Fruit fly (Drosophila melanogaster) whole organism, embryonic: ENCODE data around the gene CG1638.

Experiments
- Abd-B ChIP-seq: fragments of 200-800 bp; sonication (Bioruptor generic); optimal IDR thresholded peaks from 2 replicates; lab custom pipeline; 2018; ENCODE audit warnings: missing biosample characterization, mild to moderate bottlenecking, missing genetic modification characterization, moderate library complexity
- Ada2b ChIP-seq: fragments of 200-800 bp; sonication (Bioruptor generic); IDR thresholded peaks from 2 replicates; pipeline ENCODE4 v1.3.6; 2022; ENCODE audit warnings: missing biosample characterization, missing genetic modification characterization
- Antp ChIP-seq: fragments of 200-800 bp; sonication (Bioruptor generic); optimal IDR thresholded peaks from 3 replicates; lab custom pipeline; 2016; ENCODE audit warnings: missing biosample characterization, missing genetic modification characterization
- Atf6 ChIP-seq: fragments of 200-800 bp; sonication (Bioruptor generic); IDR thresholded peaks from 2 replicates; pipeline ENCODE4 v1.3.6; 2022; ENCODE audit warnings: missing biosample characterization, missing genetic modification characterization
- BtbVII ChIP-seq: fragments of 200-800 bp; sonication (Bioruptor generic); optimal IDR thresholded peaks from 3 replicates; lab custom pipeline; 2017; ENCODE audit warnings: missing biosample characterization, mild to moderate bottlenecking, missing genetic modification characterization
- CG10366 ChIP-seq: fragments of 200-800 bp; sonication (Bioruptor generic); IDR thresholded peaks from 2 replicates; pipeline ENCODE4 v1.3.6; 2022; ENCODE audit warnings: missing biosample characterization, missing genetic modification characterization
- CG12769 ChIP-seq: fragments of 200-800 bp; sonication (Bioruptor generic); optimal IDR thresholded peaks from 2 replicates; lab custom pipeline; 2019; ENCODE audit warnings: missing biosample characterization, mild to moderate bottlenecking, missing genetic modification characterization, moderate library complexity
- CG14965 ChIP-seq: fragments of 200-800 bp; sonication (Bioruptor generic); optimal IDR thresholded peaks from 2 replicates; lab custom pipeline; 2016; ENCODE audit warnings: missing biosample characterization, missing genetic modification characterization, borderline replicate concordance
- CG1603 ChIP-seq: fragments of 200-800 bp; sonication (Bioruptor generic); optimal IDR thresholded peaks from 2 replicates; lab custom pipeline; 2019; ENCODE audit warnings: missing biosample characterization, mild to moderate bottlenecking, missing genetic modification characterization, moderate library complexity
- CG2120 ChIP-seq: fragments of 200-800 bp; sonication (Bioruptor generic); optimal IDR thresholded peaks from 3 replicates; lab custom pipeline; 2016; ENCODE audit warnings: missing biosample characterization, missing genetic modification characterization
- CG2712 ChIP-seq: fragments of 200-800 bp; optimal IDR thresholded peaks from 3 replicates; lab custom pipeline; 2019; ENCODE audit warnings: missing biosample characterization, mild to moderate bottlenecking, missing genetic modification characterization, moderate library complexity
- CG9727 ChIP-seq: fragments of 200-800 bp; sonication (Bioruptor generic); optimal IDR thresholded peaks from 3 replicates; lab custom pipeline; 2017; ENCODE audit warnings: missing biosample characterization, mild to moderate bottlenecking, missing genetic modification characterization
- Hr3 ChIP-seq: fragments of 200-800 bp; sonication (Bioruptor generic); optimal IDR thresholded peaks from 3 replicates; lab custom pipeline; 2016; ENCODE audit warnings: missing biosample characterization, missing genetic modification characterization
- Hr51 ChIP-seq, 2 experiments: fragments of 200-800 bp; sonication (Bioruptor generic); optimal IDR thresholded peaks; 2 replicates in 1 of 2; 3 replicates in 1 of 2; lab custom pipeline; 2016 to 2018; ENCODE audit warnings: missing biosample characterization in 2 of 2, missing genetic modification characterization in 2 of 2, mild to moderate bottlenecking in 1 of 2, moderate library complexity in 1 of 2
- Hsf ChIP-seq: fragments of 200-800 bp; sonication (Bioruptor generic); optimal IDR thresholded peaks from 3 replicates; lab custom pipeline; 2016; ENCODE audit warnings: missing biosample characterization, missing genetic modification characterization
- Med ChIP-seq: fragments of 200-800 bp; sonication (Bioruptor generic); peaks from one replicate; lab custom pipeline; 2016; ENCODE audit warnings: missing biosample characterization, missing genetic modification characterization, mild to moderate bottlenecking, inconsistent platforms, moderate library complexity
- Meics ChIP-seq: fragments of 200-800 bp; sonication (Bioruptor generic); optimal IDR thresholded peaks from 2 replicates; lab custom pipeline; 2017; ENCODE audit warnings: missing biosample characterization, mild to moderate bottlenecking, missing genetic modification characterization
- Rfx ChIP-seq: fragments of 200-800 bp; sonication (Bioruptor generic); IDR thresholded peaks from 2 replicates; pipeline ENCODE4 v1.3.6; 2022; ENCODE audit warnings: missing biosample characterization, missing genetic modification characterization
- Ssrp ChIP-seq: fragments of 200-800 bp; sonication (Bioruptor generic); optimal IDR thresholded peaks from 2 replicates; lab custom pipeline; 2018; ENCODE audit warnings: missing biosample characterization, mild to moderate bottlenecking, missing genetic modification characterization, moderate library complexity
- bsh ChIP-seq, 2 experiments: fragments of 200-800 bp; sonication (Bioruptor generic); optimal IDR thresholded peaks; 2 replicates each; lab custom pipeline; 2017 to 2018; ENCODE audit warnings: mild to moderate bottlenecking in 2 of 2, missing biosample characterization in 2 of 2, missing genetic modification characterization in 2 of 2, moderate library complexity in 1 of 2
- cato ChIP-seq: fragments of 200-800 bp; sonication (Bioruptor generic); optimal IDR thresholded peaks from 2 replicates; lab custom pipeline; 2016; ENCODE audit warnings: missing biosample characterization, missing genetic modification characterization, borderline replicate concordance
- dmrt99B ChIP-seq: fragments of 200-800 bp; sonication (Bioruptor generic); optimal IDR thresholded peaks from 2 replicates; lab custom pipeline; 2018; ENCODE audit warnings: missing biosample characterization, mild to moderate bottlenecking, missing genetic modification characterization, moderate library complexity
- dpn ChIP-seq, 2 experiments: fragments of 200-800 bp; sonication (Bioruptor generic); optimal IDR thresholded peaks; 3 replicates each; lab custom pipeline; 2016; ENCODE audit warnings: missing biosample characterization in 2 of 2, missing genetic modification characterization in 2 of 2
- dysf ChIP-seq: fragments of 200-800 bp; sonication (Bioruptor generic); IDR thresholded peaks from 3 replicates; pipeline ENCODE4 v1.3.6; 2022; ENCODE audit warnings: missing biosample characterization, missing genetic modification characterization
- fd96Cb ChIP-seq: fragments of 200-800 bp; sonication (Bioruptor generic); optimal IDR thresholded peaks from 2 replicates; lab custom pipeline; 2018; ENCODE audit warnings: missing biosample characterization, mild to moderate bottlenecking, missing genetic modification characterization, moderate library complexity
- gem ChIP-seq: fragments of 200-800 bp; sonication (Bioruptor generic); optimal IDR thresholded peaks from 2 replicates; lab custom pipeline; 2019; ENCODE audit warnings: missing biosample characterization, mild to moderate bottlenecking, missing genetic modification characterization, moderate library complexity
- grau ChIP-seq: fragments of 200-800 bp; optimal IDR thresholded peaks from 3 replicates; lab custom pipeline; 2019; ENCODE audit warnings: missing biosample characterization, mild to moderate bottlenecking, missing genetic modification characterization, moderate library complexity
- hb ChIP-seq: fragments of 200-800 bp; sonication (Bioruptor generic); IDR thresholded peaks from 3 replicates; pipeline ENCODE4 v1.3.6; 2022; ENCODE audit warnings: missing biosample characterization, missing genetic modification characterization; ENCODE audit not compliant: partially characterized antibody
- jumu ChIP-seq: fragments of 200-800 bp; sonication (Bioruptor generic); optimal IDR thresholded peaks from 3 replicates; lab custom pipeline; 2016; ENCODE audit warnings: missing biosample characterization, missing genetic modification characterization
- lilli ChIP-seq: fragments of 200-800 bp; sonication (Bioruptor generic); optimal IDR thresholded peaks from 3 replicates; lab custom pipeline; 2016; ENCODE audit warnings: missing biosample characterization, missing genetic modification characterization
- lmd ChIP-seq: fragments of 200-800 bp; sonication (Bioruptor generic); IDR thresholded peaks from 2 replicates; pipeline ENCODE4 v1.3.6; 2022; ENCODE audit warnings: missing biosample characterization, missing genetic modification characterization
- mam ChIP-seq: fragments of 200-800 bp; sonication (Bioruptor generic); optimal IDR thresholded peaks from 3 replicates; lab custom pipeline; 2016; ENCODE audit warnings: missing biosample characterization, missing genetic modification characterization
- nerfin-2 ChIP-seq: fragments of 200-800 bp; sonication (Bioruptor generic); IDR thresholded peaks from 2 replicates; pipeline ENCODE4 v1.3.6; 2022; ENCODE audit warnings: missing biosample characterization, missing genetic modification characterization; ENCODE audit not compliant: partially characterized antibody
- nmo ChIP-seq: fragments of 200-800 bp; sonication (Bioruptor generic); optimal IDR thresholded peaks from 2 replicates; lab custom pipeline; 2018; ENCODE audit warnings: missing biosample characterization, mild to moderate bottlenecking, missing genetic modification characterization, moderate library complexity
- org-1 ChIP-seq: fragments of 200-800 bp; sonication (Bioruptor generic); optimal IDR thresholded peaks from 2 replicates; lab custom pipeline; 2017; ENCODE audit warnings: missing biosample characterization, missing genetic modification characterization
- phol ChIP-seq: fragments of 200-800 bp; sonication (Bioruptor generic); optimal IDR thresholded peaks from 3 replicates; lab custom pipeline; 2018; ENCODE audit warnings: missing biosample characterization, mild to moderate bottlenecking, missing genetic modification characterization, moderate library complexity
- prd ChIP-seq, 3 experiments: fragments of >200 bp in 2 of 3; fragments of 200-800 bp in 1 of 3; sonication (Bioruptor generic) in 1 of 3; optimal IDR thresholded peaks in 2 of 3; IDR thresholded peaks in 1 of 3; 2 replicates in 2 of 3; 3 replicates in 1 of 3; pipeline versions ENCODE4 v1.3.6 to Lab custom; 2017 to 2022; ENCODE audit warnings: missing biosample characterization in 1 of 3, missing genetic modification characterization in 1 of 3
- pros ChIP-seq: fragments of 200-800 bp; sonication (Bioruptor generic); optimal IDR thresholded peaks from 3 replicates; lab custom pipeline; 2019; ENCODE audit warnings: missing biosample characterization, mild to moderate bottlenecking, missing genetic modification characterization, moderate library complexity
- pum ChIP-seq: fragments of 200-800 bp; sonication (Bioruptor generic); optimal IDR thresholded peaks from 2 replicates; lab custom pipeline; 2016; ENCODE audit warnings: missing biosample characterization, missing genetic modification characterization
- row ChIP-seq: fragments of 200-800 bp; sonication (Bioruptor generic); IDR thresholded peaks from 3 replicates; pipeline ENCODE4 v1.3.6; 2022; ENCODE audit warnings: missing biosample characterization, missing genetic modification characterization
- sens ChIP-seq: fragments of 200-800 bp; sonication (Bioruptor generic); peaks from one replicate; lab custom pipeline; 2016; ENCODE audit warnings: missing biosample characterization, missing genetic modification characterization
- sens-2 ChIP-seq: fragments of 200-800 bp; sonication (Bioruptor generic); IDR thresholded peaks from 2 replicates; pipeline ENCODE4 v1.3.6; 2022; ENCODE audit warnings: missing biosample characterization, missing genetic modification characterization
- seq ChIP-seq: fragments of 200-800 bp; sonication (Bioruptor generic); IDR thresholded peaks from 2 replicates; pipeline ENCODE4 v1.3.6; 2022; ENCODE audit warnings: missing biosample characterization, missing genetic modification characterization
- slbo ChIP-seq: fragments of 200-800 bp; sonication (Bioruptor generic); IDR thresholded peaks from 2 replicates; pipeline ENCODE4 v1.3.6; 2022; ENCODE audit warnings: missing biosample characterization, missing genetic modification characterization
- tin ChIP-seq: fragments of 200-800 bp; sonication (Bioruptor generic); optimal IDR thresholded peaks from 3 replicates; lab custom pipeline; 2016; ENCODE audit warnings: missing biosample characterization, missing genetic modification characterization
- unpg ChIP-seq: fragments of 200-800 bp; sonication (Bioruptor generic); optimal IDR thresholded peaks from 3 replicates; lab custom pipeline; 2018; ENCODE audit warnings: missing biosample characterization, mild to moderate bottlenecking, missing genetic modification characterization, moderate library complexity
- wdn ChIP-seq: fragments of 200-800 bp; sonication (Bioruptor generic); IDR thresholded peaks from 2 replicates; pipeline ENCODE4 v1.3.6; 2022; ENCODE audit warnings: missing biosample characterization, missing genetic modification characterization
- zfh1 ChIP-seq: fragments of 200-800 bp; sonication (Bioruptor generic); IDR thresholded peaks from 3 replicates; pipeline ENCODE4 v1.3.6; 2022; ENCODE audit warnings: missing biosample characterization, missing genetic modification characterization
- zfh2 ChIP-seq: fragments of 200-800 bp; sonication (Bioruptor generic); optimal IDR thresholded peaks from 2 replicates; lab custom pipeline; 2016; ENCODE audit warnings: missing biosample characterization, missing genetic modification characterization

The CG1638 gene

DNA sequence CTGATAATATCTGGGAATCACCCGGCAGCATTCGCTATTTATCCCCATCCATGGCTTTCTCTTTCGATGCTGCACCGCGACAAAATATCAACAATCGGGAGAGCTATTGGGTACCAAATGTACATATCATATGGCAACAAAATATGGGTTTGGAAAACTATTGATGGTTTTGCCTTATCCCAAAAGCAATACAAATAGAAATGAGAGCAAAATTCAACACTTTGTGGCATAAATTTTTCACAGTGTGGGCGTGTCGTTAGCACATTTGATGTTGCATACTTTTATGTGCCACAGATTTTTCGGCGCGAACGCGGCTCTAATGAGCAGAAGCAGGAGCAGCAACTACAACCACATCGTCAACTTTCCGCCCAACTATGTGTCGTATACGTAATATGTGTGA lies 41.9 kb downstream of the CG1638 start:
- TF ChIP-seq Ada2b (GFP tag; lab: Robert Waterston, UW) (0 out of 2 replicates have a peak, but pooled peaks have one; percentile 15), zfh2 (GFP tag; lab: Kevin White, UChicago) (peak; percentile 7), slbo (GFP tag; lab: Robert Waterston, UW) (peak; percentile 35; the same call in 1 of the 2 replicates), Antp (peak; percentile 7), Atf6 (GFP tag; lab: Robert Waterston, UW) (0 out of 2 replicates have a peak, but pooled peaks have one; percentile 29), wdn (GFP tag; lab: Robert Waterston, UW) (peak; percentile 20; the same call in 1 of the 2 replicates), Rfx (0 out of 2 replicates have a peak, but pooled peaks have one; percentile 8), CG2120 (GFP tag; lab: Kevin White, UChicago) (peak; percentile 22), Abd-B (GFP tag; lab: Kevin White, UChicago) (no peak), CG9727 (GFP tag; lab: Kevin White, UChicago) (no peak), pros (no peak), CG10366 (peak; percentile 14; the same call in 1 of the 2 replicates), Ssrp (tag; lab: Kevin White, UChicago) (peak; percentile 8), CG12769 (tag; lab: Kevin White, UChicago) (no peak), fd96Cb (peak; percentile 14), pum (GFP tag; lab: Kevin White, UChicago) (peak; percentile 6), Hsf (peak; percentile 22), sens (GFP tag; lab: Kevin White, UChicago) (peak; percentile 63), Hr3 (no peak), jumu (GFP tag; lab: Kevin White, UChicago) (no peak), Meics (GFP tag; lab: Kevin White, UChicago) (peak; percentile 1), tin (GFP tag; lab: Kevin White, UChicago) (peak; percentile 5), phol (tag; lab: Kevin White, UChicago) (peak; percentile 29), mam (peak; percentile 9), CG14965 (GFP tag; lab: Kevin White, UChicago) (no peak), lilli (GFP tag; lab: Kevin White, UChicago) (peak; percentile 2), Hr51 (GFP tag; optimal IDR thresholded peaks at IDR 0.05; lab: Kevin White, UChicago) (peak in 1 of 2 experiments; percentile 29), org-1 (GFP tag; lab: Kevin White, UChicago) (peak; percentile 0), nmo (GFP tag; lab: Kevin White, UChicago) (peak; percentile 2), row (GFP tag; lab: Robert Waterston, UW) (peak; percentile 24; the same call in 2 of the 3 replicates), hb (GFP tag; lab: Robert Waterston, UW) (no peak), unpg (GFP tag; lab: Kevin White, UChicago) (peak; percentile 27), nerfin-2 (GFP tag; lab: Robert Waterston, UW) (no peak), seq (GFP tag; lab: Robert Waterston, UW) (0 out of 2 replicates have a peak, but pooled peaks have one; percentile 9), cato (GFP tag; lab: Kevin White, UChicago) (no peak), dpn (GFP tag; optimal IDR thresholded peaks at IDR 0.05; lab: Kevin White, UChicago) (peak in 1 of 2 experiments; percentile 36), dmrt99B (tag; lab: Kevin White, UChicago) (peak; percentile 23), prd (optimal IDR thresholded peaks at IDR 0.05; lab: Kevin White, UChicago) (no peak), prd (GFP tag; IDR thresholded peaks at IDR 0.05; lab: Robert Waterston, UW) (peak; percentile 28; the same call in 1 of the 3 replicates), CG1603 (tag; lab: Kevin White, UChicago) (peak; percentile 64), gem (tag; lab: Kevin White, UChicago) (peak; percentile 55), zfh1 (GFP tag; lab: Robert Waterston, UW) (no peak), CG2712 (tag; lab: Kevin White, UChicago) (peak; percentile 5), Med (GFP tag; lab: Kevin White, UChicago) (peak; percentile 86), lmd (peak; percentile 44), BtbVII (GFP tag; lab: Kevin White, UChicago) (no peak), sens-2 (GFP tag; lab: Robert Waterston, UW) (no peak), dysf (GFP tag; lab: Robert Waterston, UW) (0 out of 3 replicates have a peak, but pooled peaks have one; percentile 40), bsh (GFP tag; optimal IDR thresholded peaks at IDR 0.05; lab: Kevin White, UChicago) (peak in 1 of 2 experiments; percentile 39), grau (tag; lab: Kevin White, UChicago) (peak; percentile 13)
